Worm (Caenorhabditis elegans) whole organism, mixed stage, embryonic: ENCODE measurements around the gene Y53G8AR.1.

Experiments
- M03D4.4 ChIP-seq: sonication (generic microtip); optimal IDR thresholded peaks from 2 replicates; lab custom pipeline; 2017; ENCODE audit warnings: mild to moderate bottlenecking, missing genetic modification characterization, missing compliant biosample characterization
- bed-3 ChIP-seq: fragments of 200-800 bp; sonication (Bioruptor generic); optimal IDR thresholded peaks from 3 replicates; lab custom pipeline; 2018; ENCODE audit warnings: mild to moderate bottlenecking, missing genetic modification characterization, moderate library complexity, missing compliant biosample characterization
- blmp-1 ChIP-seq: fragments of 150-350 bp; optimal IDR thresholded peaks from 2 replicates; lab custom pipeline; 2014; ENCODE audit warnings: missing biosample characterization, missing genetic modification characterization
- ceh-39 ChIP-seq: fragments of 150-350 bp; optimal IDR thresholded peaks from 2 replicates; lab custom pipeline; 2014; ENCODE audit warnings: missing biosample characterization, missing genetic modification characterization
- ceh-43 ChIP-seq: fragments of 200-800 bp; sonication (Bioruptor generic); optimal IDR thresholded peaks from 2 replicates; lab custom pipeline; 2018; ENCODE audit warnings: mild to moderate bottlenecking, missing genetic modification characterization, moderate library complexity, missing compliant biosample characterization
- ceh-83 ChIP-seq: fragments of 200-800 bp; sonication (Bioruptor generic); optimal IDR thresholded peaks from 2 replicates; lab custom pipeline; 2018; ENCODE audit warnings: mild to moderate bottlenecking, missing genetic modification characterization, missing compliant biosample characterization
- ces-1 ChIP-seq: fragments of 150-350 bp; optimal IDR thresholded peaks from 2 replicates; lab custom pipeline; 2014; ENCODE audit warnings: missing biosample characterization, missing genetic modification reagents, missing genetic modification characterization
- cnd-1 ChIP-seq: fragments of 200-800 bp; sonication (Bioruptor generic); optimal IDR thresholded peaks from 2 replicates; lab custom pipeline; 2018; ENCODE audit warnings: mild to moderate bottlenecking, missing genetic modification characterization, missing compliant biosample characterization
- drap-1 ChIP-seq: fragments of 200-800 bp; sonication (Bioruptor generic); optimal IDR thresholded peaks from 3 replicates; lab custom pipeline; 2018; ENCODE audit warnings: mild to moderate bottlenecking, missing genetic modification characterization, missing compliant biosample characterization
- elt-1 ChIP-seq: sonication (generic microtip); optimal IDR thresholded peaks from 2 replicates; lab custom pipeline; 2017; ENCODE audit warnings: missing genetic modification characterization, mild to moderate bottlenecking, missing compliant biosample characterization, antibody characterized with exemption, moderate library complexity, borderline replicate concordance; ENCODE audit not compliant: insufficient read depth
- elt-3 ChIP-seq: fragments of 150-350 bp; optimal IDR thresholded peaks from 2 replicates; lab custom pipeline; 2014; ENCODE audit warnings: missing biosample characterization, missing genetic modification characterization
- flh-1 ChIP-seq: fragments of 200-800 bp; sonication (Bioruptor generic); optimal IDR thresholded peaks from 2 replicates; lab custom pipeline; 2018; ENCODE audit warnings: mild to moderate bottlenecking, missing genetic modification characterization, moderate library complexity, missing compliant biosample characterization
- ham-2 ChIP-seq: fragments of 200-800 bp; sonication (Bioruptor generic); optimal IDR thresholded peaks from 2 replicates; lab custom pipeline; 2018; ENCODE audit warnings: mild to moderate bottlenecking, missing genetic modification characterization, missing compliant biosample characterization
- hlh-1 ChIP-seq: fragments of 150-350 bp; optimal IDR thresholded peaks from 2 replicates; lab custom pipeline; 2014; ENCODE audit warnings: missing biosample characterization, missing genetic modification reagents, missing genetic modification characterization
- lin-13 ChIP-seq: fragments of 150-350 bp; optimal IDR thresholded peaks from 2 replicates; lab custom pipeline; 2014; ENCODE audit warnings: missing biosample characterization, missing genetic modification characterization
- lin-32 ChIP-seq: fragments of 200-800 bp; sonication (Bioruptor generic); optimal IDR thresholded peaks from 2 replicates; lab custom pipeline; 2018; ENCODE audit warnings: mild to moderate bottlenecking, missing genetic modification characterization, missing compliant biosample characterization
- lsy-2 ChIP-seq: fragments of 150-350 bp; optimal IDR thresholded peaks from 2 replicates; lab custom pipeline; 2014; ENCODE audit warnings: missing biosample characterization, missing genetic modification characterization
- mab-5 ChIP-seq: fragments of 150-350 bp; optimal IDR thresholded peaks from 2 replicates; lab custom pipeline; 2014; ENCODE audit warnings: missing biosample characterization, missing genetic modification characterization
- mep-1 ChIP-seq: fragments of 150-350 bp; optimal IDR thresholded peaks from 2 replicates; lab custom pipeline; 2017; ENCODE audit warnings: missing biosample characterization, missing genetic modification reagents, missing genetic modification characterization, inconsistent platforms
- mls-2 ChIP-seq: sonication (generic microtip); optimal IDR thresholded peaks from 2 replicates; lab custom pipeline; 2016; ENCODE audit warnings: mild to moderate bottlenecking, missing genetic modification characterization, moderate library complexity, missing compliant biosample characterization
- nhr-2 ChIP-seq: fragments of 150-350 bp; optimal IDR thresholded peaks from 2 replicates; lab custom pipeline; 2014; ENCODE audit warnings: missing biosample characterization, missing genetic modification characterization
- nhr-237 ChIP-seq: fragments of 150-350 bp; optimal IDR thresholded peaks from 2 replicates; lab custom pipeline; 2014; ENCODE audit warnings: missing biosample characterization, missing genetic modification characterization
- nhr-28 ChIP-seq: fragments of 150-350 bp; optimal IDR thresholded peaks from 2 replicates; lab custom pipeline; 2014; ENCODE audit warnings: missing biosample characterization, missing genetic modification characterization
- nhr-76 ChIP-seq: sonication (generic microtip); optimal IDR thresholded peaks from 2 replicates; lab custom pipeline; 2017; ENCODE audit warnings: missing biosample characterization, missing genetic modification characterization
- pha-4 ChIP-seq: fragments of 150-350 bp; optimal IDR thresholded peaks from 2 replicates; lab custom pipeline; 2018; ENCODE audit warnings: missing biosample characterization, missing genetic modification reagents, missing genetic modification characterization
- sem-2 ChIP-seq: fragments of 200-800 bp; sonication (Bioruptor generic); optimal IDR thresholded peaks from 2 replicates; lab custom pipeline; 2018; ENCODE audit warnings: mild to moderate bottlenecking, missing genetic modification characterization, missing compliant biosample characterization
- snpc-4 ChIP-seq: fragments of 150-350 bp; optimal IDR thresholded peaks from 2 replicates; lab custom pipeline; 2014; ENCODE audit warnings: missing biosample characterization, missing genetic modification characterization
- sptf-1 ChIP-seq: sonication (generic microtip); optimal IDR thresholded peaks from 2 replicates; lab custom pipeline; 2017; ENCODE audit warnings: mild to moderate bottlenecking, missing genetic modification characterization, moderate library complexity, missing compliant biosample characterization
- tbx-8 ChIP-seq: fragments of 200-800 bp; sonication (Bioruptor generic); optimal IDR thresholded peaks from 2 replicates; lab custom pipeline; 2018; ENCODE audit warnings: mild to moderate bottlenecking, missing genetic modification characterization, moderate library complexity, missing compliant biosample characterization
- unc-120 ChIP-seq: sonication (generic microtip); optimal IDR thresholded peaks from 2 replicates; lab custom pipeline; 2017; ENCODE audit warnings: missing genetic modification characterization, missing compliant biosample characterization; ENCODE audit not compliant: poor library complexity, severe bottlenecking
- unc-39 ChIP-seq: fragments of 150-350 bp; optimal IDR thresholded peaks from 2 replicates; lab custom pipeline; 2014; ENCODE audit warnings: missing biosample characterization, missing genetic modification characterization
- unc-62 ChIP-seq: fragments of 150-350 bp; optimal IDR thresholded peaks from 2 replicates; lab custom pipeline; 2014; ENCODE audit warnings: missing biosample characterization, missing genetic modification reagents, missing genetic modification characterization
- zip-8 ChIP-seq: fragments of 150-350 bp; optimal IDR thresholded peaks from 2 replicates; lab custom pipeline; 2014; ENCODE audit warnings: missing biosample characterization, missing genetic modification characterization

Gene Y53G8AR.1

ce11 chrIII:3321145-3321544, 11.7 kb upstream of the Y53G8AR.1 start, which contains the start of gene Y53G8AR.9:
Gene Y53G8AR.9, minus strand, starts transcription at chrIII:3321245.
- TF ChIP-seq nhr-76 (tag; lab: Kevin White, UChicago) = no peak
- TF ChIP-seq tbx-8 (GFP tag; lab: Kevin White, UChicago) = no peak
- TF ChIP-seq cnd-1 (tag; lab: Kevin White, UChicago) = no peak
- no peak for TF ChIP-seq lsy-2 (tag; lab: Kevin White, UChicago)
- no peak for TF ChIP-seq mab-5 (tag; lab: Kevin White, UChicago)
- no peak for TF ChIP-seq nhr-2 (tag; lab: Kevin White, UChicago)
- TF ChIP-seq mls-2 = no peak
- TF ChIP-seq ces-1 (GFP tag; lab: Kevin White, UChicago) = no peak
- no peak for TF ChIP-seq unc-62
- no peak for TF ChIP-seq elt-1 (tag; lab: Kevin White, UChicago)
- TF ChIP-seq mep-1 = no peak
- TF ChIP-seq pha-4 (tag; lab: Kevin White, UChicago) = no peak
- no peak for TF ChIP-seq sem-2 (GFP tag; lab: Kevin White, UChicago)
- no peak for TF ChIP-seq sptf-1 (tag; lab: Kevin White, UChicago)
- TF ChIP-seq blmp-1 (tag; lab: Kevin White, UChicago) = no peak
- no peak for TF ChIP-seq hlh-1 (tag; lab: Kevin White, UChicago)
- TF ChIP-seq zip-8 (tag; lab: Kevin White, UChicago) = no peak
- no peak for TF ChIP-seq nhr-28 (tag; lab: Kevin White, UChicago)

- TF ChIP-seq tbx-8 (GFP tag; lab: Kevin White, UChicago) = peak; percentile 73
- TF ChIP-seq ces-1 (GFP tag; lab: Kevin White, UChicago) = peak; percentile 26
- no peak for TF ChIP-seq elt-1 (tag; lab: Kevin White, UChicago)
- no peak for TF ChIP-seq hlh-1 (tag; lab: Kevin White, UChicago)
- peak; percentile 20 for TF ChIP-seq lin-13 (tag; lab: Kevin White, UChicago)
- no peak for TF ChIP-seq sptf-1 (tag; lab: Kevin White, UChicago)
- TF ChIP-seq elt-3 (tag; lab: Kevin White, UChicago) = no peak
- no peak for TF ChIP-seq nhr-28 (tag; lab: Kevin White, UChicago)
- TF ChIP-seq M03D4.4 (tag; lab: Kevin White, UChicago) = peak; percentile 5
- TF ChIP-seq, all 35 proteins: peak for 4
Measured at ce11 chrIII:3322317-3323010, 10.4 kb upstream of the Y53G8AR.1 start, which contains the start of gene phf-15. Gene phf-15, plus strand, starts transcription at chrIII:3322853.

ce11 chrIII:3323906-3324305, 8.9 kb upstream of the Y53G8AR.1 start:
- TF ChIP-seq ces-1 (GFP tag; lab: Kevin White, UChicago) = peak; percentile 67
- TF ChIP-seq nhr-76 (tag; lab: Kevin White, UChicago) = no peak
- TF ChIP-seq ceh-83 (GFP tag; lab: Kevin White, UChicago) = no peak
- no peak for TF ChIP-seq sptf-1 (tag; lab: Kevin White, UChicago)
- TF ChIP-seq blmp-1 (tag; lab: Kevin White, UChicago) = no peak
- no peak for TF ChIP-seq unc-39 (tag; lab: Kevin White, UChicago)
- TF ChIP-seq M03D4.4 (tag; lab: Kevin White, UChicago) = peak; percentile 8
- TF ChIP-seq pha-4 (tag; lab: Kevin White, UChicago) = peak; percentile 2
- no peak for TF ChIP-seq mab-5 (tag; lab: Kevin White, UChicago)
- peak; percentile 82 for TF ChIP-seq zip-8 (tag; lab: Kevin White, UChicago)
- TF ChIP-seq drap-1 (GFP tag; lab: Kevin White, UChicago) = no peak
- TF ChIP-seq elt-1 (tag; lab: Kevin White, UChicago) = no peak
- peak; percentile 72 for TF ChIP-seq lin-13 (tag; lab: Kevin White, UChicago)
- no peak for TF ChIP-seq unc-120
- peak; percentile 19 for TF ChIP-seq nhr-237 (tag; lab: Kevin White, UChicago)
- TF ChIP-seq nhr-28 (tag; lab: Kevin White, UChicago) = no peak
- TF ChIP-seq unc-62 = peak; percentile 10
- no peak for TF ChIP-seq elt-3 (tag; lab: Kevin White, UChicago)
- TF ChIP-seq nhr-2 (tag; lab: Kevin White, UChicago) = peak; percentile 4
- TF ChIP-seq ceh-43 (GFP tag; lab: Kevin White, UChicago) = no peak
- TF ChIP-seq tbx-8 (GFP tag; lab: Kevin White, UChicago) = no peak
- TF ChIP-seq ceh-39 (tag; lab: Kevin White, UChicago) = peak; percentile 22
- no peak for TF ChIP-seq bed-3 (GFP tag; lab: Kevin White, UChicago)
- no peak for TF ChIP-seq cnd-1 (tag; lab: Kevin White, UChicago)
- TF ChIP-seq lsy-2 (tag; lab: Kevin White, UChicago) = peak; percentile 51
- peak; percentile 56 for TF ChIP-seq mep-1

- TF ChIP-seq pha-4 (tag; lab: Kevin White, UChicago) (no peak), flh-1 (GFP tag; lab: Kevin White, UChicago) (no peak), tbx-8 (GFP tag; lab: Kevin White, UChicago) (no peak), snpc-4 (tag; lab: Kevin White, UChicago) (no peak), mls-2 (no peak), ham-2 (GFP tag; lab: Kevin White, UChicago) (no peak), lin-13 (tag; lab: Kevin White, UChicago) (no peak), lsy-2 (tag; lab: Kevin White, UChicago) (no peak), elt-3 (tag; lab: Kevin White, UChicago) (no peak), nhr-237 (tag; lab: Kevin White, UChicago) (no peak), ceh-39 (tag; lab: Kevin White, UChicago) (no peak), blmp-1 (tag; lab: Kevin White, UChicago) (no peak), M03D4.4 (tag; lab: Kevin White, UChicago) (no peak), lin-32 (GFP tag; lab: Kevin White, UChicago) (no peak)
Measured at ce11 chrIII:3329467-3329866, 3.4 kb upstream of the Y53G8AR.1 start.
